Fruit fly (Drosophila melanogaster) whole organism, embryonic: ENCODE data around the gene CG1024.

ENCODE experiments used
- Adf1 ChIP-seq: fragments of 200-800 bp; sonication (Bioruptor generic); IDR thresholded peaks from 2 replicates; pipeline ENCODE4 v1.3.6; 2022; ENCODE audit warnings: missing biosample characterization, missing genetic modification characterization
- Antp ChIP-seq: fragments of 200-800 bp; sonication (Bioruptor generic); optimal IDR thresholded peaks from 3 replicates; lab custom pipeline; 2016; ENCODE audit warnings: missing biosample characterization, missing genetic modification characterization
- Atf-2 ChIP-seq: fragments of 200-800 bp; sonication (Bioruptor generic); optimal IDR thresholded peaks from 2 replicates; lab custom pipeline; 2016; ENCODE audit warnings: missing biosample characterization, missing genetic modification characterization
- Atf3 ChIP-seq: fragments of 200-800 bp; sonication (Bioruptor generic); optimal IDR thresholded peaks from 3 replicates; lab custom pipeline; 2016; ENCODE audit warnings: missing biosample characterization, missing genetic modification characterization
- B-H2 ChIP-seq: fragments of 200-800 bp; sonication (Bioruptor generic); optimal IDR thresholded peaks from 2 replicates; lab custom pipeline; 2018; ENCODE audit warnings: missing biosample characterization, mild to moderate bottlenecking, missing genetic modification characterization
- CG11093 ChIP-seq: fragments of 200-800 bp; sonication (Bioruptor generic); IDR thresholded peaks from 3 replicates; pipeline ENCODE4 v1.3.6; 2022; ENCODE audit warnings: missing biosample characterization, missing genetic modification characterization
- CG12236 ChIP-seq: fragments of 200-800 bp; sonication (Bioruptor generic); optimal IDR thresholded peaks from 2 replicates; lab custom pipeline; 2016; ENCODE audit warnings: missing biosample characterization, missing genetic modification characterization
- CG12299 ChIP-seq: fragments of 200-800 bp; sonication (Bioruptor generic); optimal IDR thresholded peaks from 2 replicates; lab custom pipeline; 2018; ENCODE audit warnings: missing biosample characterization, mild to moderate bottlenecking, missing genetic modification characterization
- CG12391 ChIP-seq: fragments of 200-800 bp; sonication (Bioruptor generic); optimal IDR thresholded peaks from 3 replicates; lab custom pipeline; 2018; ENCODE audit warnings: missing biosample characterization, mild to moderate bottlenecking, missing genetic modification characterization, moderate library complexity
- CG13624 ChIP-seq: fragments of 200-800 bp; sonication (Bioruptor generic); optimal IDR thresholded peaks from 2 replicates; lab custom pipeline; 2016; ENCODE audit warnings: missing biosample characterization, missing genetic modification characterization
- CG14965 ChIP-seq: fragments of 200-800 bp; sonication (Bioruptor generic); optimal IDR thresholded peaks from 2 replicates; lab custom pipeline; 2016; ENCODE audit warnings: missing biosample characterization, missing genetic modification characterization, borderline replicate concordance
- CG15514 ChIP-seq: fragments of 200-800 bp; sonication (Bioruptor generic); optimal IDR thresholded peaks from 3 replicates; lab custom pipeline; 2017; ENCODE audit warnings: missing biosample characterization, missing genetic modification characterization, mild to moderate bottlenecking, moderate library complexity, missing genetic modification reagents
- CG15696 ChIP-seq: fragments of 200-800 bp; sonication (Bioruptor generic); optimal IDR thresholded peaks from 2 replicates; lab custom pipeline; 2019; ENCODE audit warnings: missing biosample characterization, mild to moderate bottlenecking, missing genetic modification characterization, moderate library complexity
- CG2678 ChIP-seq: fragments of 200-800 bp; sonication (Bioruptor generic); optimal IDR thresholded peaks from 3 replicates; lab custom pipeline; 2019; ENCODE audit warnings: missing biosample characterization, mild to moderate bottlenecking, missing genetic modification characterization, moderate library complexity
- CG3163 ChIP-seq: fragments of 200-800 bp; sonication (Bioruptor generic); optimal IDR thresholded peaks from 3 replicates; lab custom pipeline; 2016; ENCODE audit warnings: missing biosample characterization, missing genetic modification characterization
- CG34376 ChIP-seq: fragments of 200-800 bp; sonication (Bioruptor generic); optimal IDR thresholded peaks from 2 replicates; lab custom pipeline; 2018; ENCODE audit warnings: missing biosample characterization, mild to moderate bottlenecking, missing genetic modification characterization
- CG34422 ChIP-seq: fragments of 200-800 bp; sonication (Bioruptor generic); IDR thresholded peaks from 3 replicates; pipeline ENCODE4 v1.3.6; 2022; ENCODE audit warnings: missing biosample characterization, missing genetic modification characterization
- CG7372 ChIP-seq: fragments of 200-800 bp; sonication (Bioruptor generic); IDR thresholded peaks from 2 replicates; pipeline ENCODE4 v1.3.6; 2022; ENCODE audit warnings: missing biosample characterization, missing genetic modification characterization
- CG9215 ChIP-seq: fragments of 200-800 bp; sonication (Bioruptor generic); IDR thresholded peaks from 2 replicates; pipeline ENCODE4 v1.3.6; 2022; ENCODE audit warnings: missing biosample characterization, missing genetic modification characterization
- CG9437 ChIP-seq: fragments of 200-800 bp; sonication (Bioruptor generic); optimal IDR thresholded peaks from 2 replicates; lab custom pipeline; 2018; ENCODE audit warnings: missing biosample characterization, mild to moderate bottlenecking, missing genetic modification characterization
- CG9609 ChIP-seq: fragments of 200-800 bp; sonication (Bioruptor generic); optimal IDR thresholded peaks from 3 replicates; lab custom pipeline; 2016; ENCODE audit warnings: missing biosample characterization, missing genetic modification characterization
- Camta ChIP-seq: fragments of 200-800 bp; sonication (Bioruptor generic); optimal IDR thresholded peaks from 2 replicates; lab custom pipeline; 2016; ENCODE audit warnings: missing biosample characterization, missing genetic modification characterization
- CoRest ChIP-seq: fragments of 200-800 bp; sonication (Bioruptor generic); optimal IDR thresholded peaks from 3 replicates; lab custom pipeline; 2018; ENCODE audit warnings: missing biosample characterization, mild to moderate bottlenecking, missing genetic modification characterization, moderate library complexity
- Dip3 ChIP-seq: fragments of 200-800 bp; sonication (Bioruptor generic); optimal IDR thresholded peaks from 3 replicates; lab custom pipeline; 2016; ENCODE audit warnings: missing biosample characterization, missing genetic modification characterization
- Dll ChIP-seq: fragments of 200-800 bp; sonication (Bioruptor generic); IDR thresholded peaks from 4 replicates; pipeline ENCODE4 v1.3.6; 2022; ENCODE audit warnings: missing biosample characterization, missing genetic modification characterization; ENCODE audit not compliant: partially characterized antibody
- E2f2 ChIP-seq: fragments of 200-800 bp; sonication (Bioruptor generic); IDR thresholded peaks from 2 replicates; pipeline ENCODE4 v1.3.6; 2022; ENCODE audit warnings: missing biosample characterization, missing genetic modification characterization
- H15 ChIP-seq: fragments of 200-800 bp; sonication (Bioruptor generic); IDR thresholded peaks from 3 replicates; pipeline ENCODE4 v1.3.6; 2022; ENCODE audit warnings: missing biosample characterization, missing genetic modification characterization
- HLH3B ChIP-seq: fragments of 200-800 bp; sonication (Bioruptor generic); IDR thresholded peaks from 2 replicates; pipeline ENCODE4 v1.3.6; 2022; ENCODE audit warnings: missing biosample characterization, missing genetic modification characterization
- HLH54F ChIP-seq: fragments of 200-800 bp; sonication (Bioruptor generic); optimal IDR thresholded peaks from 3 replicates; lab custom pipeline; 2016; ENCODE audit warnings: missing biosample characterization, missing genetic modification characterization
- HmgZ ChIP-seq: fragments of 200-800 bp; sonication (Bioruptor generic); optimal IDR thresholded peaks from 2 replicates; lab custom pipeline; 2018; ENCODE audit warnings: missing biosample characterization, mild to moderate bottlenecking, missing genetic modification characterization
- Hmr ChIP-seq: fragments of 200-800 bp; sonication (Bioruptor generic); optimal IDR thresholded peaks from 3 replicates; lab custom pipeline; 2017; ENCODE audit warnings: mild to moderate bottlenecking, missing biosample characterization, missing genetic modification reagents, missing genetic modification characterization
- Mes4 ChIP-seq: fragments of 200-800 bp; sonication (Bioruptor generic); optimal IDR thresholded peaks from 2 replicates; lab custom pipeline; 2016; ENCODE audit warnings: missing biosample characterization, missing genetic modification characterization
- Six4 ChIP-seq: fragments of 200-800 bp; sonication (Bioruptor generic); optimal IDR thresholded peaks from 2 replicates; lab custom pipeline; 2016; ENCODE audit warnings: missing biosample characterization, missing genetic modification characterization
- YL-1 ChIP-seq: fragments of 200-800 bp; sonication (Bioruptor generic); optimal IDR thresholded peaks from 3 replicates; lab custom pipeline; 2017; ENCODE audit warnings: missing biosample characterization, mild to moderate bottlenecking, missing genetic modification characterization
- az2 ChIP-seq: fragments of 200-800 bp; sonication (Bioruptor generic); optimal IDR thresholded peaks from 3 replicates; lab custom pipeline; 2016; ENCODE audit warnings: missing biosample characterization, missing genetic modification characterization
- dan ChIP-seq: fragments of 200-800 bp; sonication (Bioruptor generic); IDR thresholded peaks from 2 replicates; pipeline ENCODE4 v1.3.6; 2022; ENCODE audit warnings: missing biosample characterization, missing genetic modification characterization
- danr ChIP-seq: fragments of 200-800 bp; sonication (Bioruptor generic); IDR thresholded peaks from 2 replicates; pipeline ENCODE4 v1.3.6; 2022; ENCODE audit warnings: missing biosample characterization, missing genetic modification characterization
- eyg ChIP-seq: fragments of 200-800 bp; sonication (Bioruptor generic); optimal IDR thresholded peaks from 3 replicates; lab custom pipeline; 2016; ENCODE audit warnings: missing biosample characterization, missing genetic modification characterization
- fd3F ChIP-seq: fragments of 200-800 bp; sonication (Bioruptor generic); optimal IDR thresholded peaks from 2 replicates; lab custom pipeline; 2018; ENCODE audit warnings: missing biosample characterization, mild to moderate bottlenecking, missing genetic modification characterization, moderate library complexity
- gsb ChIP-seq: fragments of 200-800 bp; sonication (Bioruptor generic); IDR thresholded peaks from 2 replicates; pipeline ENCODE4 v1.3.6; 2022; ENCODE audit warnings: missing biosample characterization, missing genetic modification characterization
- oc ChIP-seq: fragments of 200-800 bp; sonication (Bioruptor generic); optimal IDR thresholded peaks from 2 replicates; lab custom pipeline; 2018; ENCODE audit warnings: missing biosample characterization, mild to moderate bottlenecking, missing genetic modification characterization, moderate library complexity
- onecut ChIP-seq: fragments of 200-800 bp; sonication (Bioruptor generic); IDR thresholded peaks from 2 replicates; pipeline ENCODE4 v1.3.6; 2022; ENCODE audit warnings: missing biosample characterization, missing genetic modification characterization
- otp ChIP-seq: fragments of 200-800 bp; sonication (Bioruptor generic); IDR thresholded peaks from 3 replicates; pipeline ENCODE4, ENCODE4 v1.3.6; 2022; ENCODE audit warnings: missing biosample characterization, missing genetic modification characterization
- pho ChIP-seq: fragments of 200-800 bp; sonication (Bioruptor generic); optimal IDR thresholded peaks from 2 replicates; lab custom pipeline; 2016; ENCODE audit warnings: missing biosample characterization, missing genetic modification characterization
- pnt ChIP-seq: fragments of 200-800 bp; sonication (Bioruptor generic); optimal IDR thresholded peaks from 3 replicates; lab custom pipeline; 2016; ENCODE audit warnings: missing biosample characterization, missing genetic modification characterization
- pum ChIP-seq: fragments of 200-800 bp; sonication (Bioruptor generic); optimal IDR thresholded peaks from 2 replicates; lab custom pipeline; 2016; ENCODE audit warnings: missing biosample characterization, missing genetic modification characterization
- sim ChIP-seq: fragments of 200-800 bp; sonication (Bioruptor generic); IDR thresholded peaks from 2 replicates; pipeline ENCODE4 v1.3.6; 2022; ENCODE audit warnings: missing biosample characterization, missing genetic modification characterization
- unc-4 ChIP-seq: fragments of 200-800 bp; sonication (Bioruptor generic); IDR thresholded peaks from 2 replicates; pipeline ENCODE4 v1.3.6; 2022; ENCODE audit warnings: missing biosample characterization, missing genetic modification characterization; ENCODE audit not compliant: partially characterized antibody
- vvl ChIP-seq: fragments of 200-800 bp; sonication (Bioruptor generic); IDR thresholded peaks from 2 replicates; pipeline ENCODE4 v1.3.6; 2022; ENCODE audit warnings: missing biosample characterization, missing genetic modification characterization
- zen ChIP-seq: fragments of 200-800 bp; sonication (Bioruptor generic); optimal IDR thresholded peaks from 3 replicates; lab custom pipeline; 2018; ENCODE audit warnings: missing biosample characterization, mild to moderate bottlenecking, missing genetic modification characterization, moderate library complexity
- zfh1 ChIP-seq: fragments of 200-800 bp; sonication (Bioruptor generic); IDR thresholded peaks from 3 replicates; pipeline ENCODE4 v1.3.6; 2022; ENCODE audit warnings: missing biosample characterization, missing genetic modification characterization

CG1024 gene

dm6 chr3R:6368100-6368499 is 12.0 kb downstream of the CG1024 start, which contains the start of gene CG42724 (continued):
- no peak for TF ChIP-seq CG2678 (tag; lab: Kevin White, UChicago)
- TF ChIP-seq HLH3B (GFP tag; lab: Robert Waterston, UW): peak; percentile 50
- TF ChIP-seq CG12391 (tag; lab: Kevin White, UChicago): no peak
- no peak for TF ChIP-seq zen (tag; lab: Kevin White, UChicago)
- TF ChIP-seq CG9437 (GFP tag; lab: Kevin White, UChicago): no peak
- TF ChIP-seq sim (GFP tag; lab: Robert Waterston, UW): 0 out of 2 replicates have a peak, but pooled peaks have one; percentile 18
- TF ChIP-seq Mes4: peak; percentile 47
- peak; percentile 70 for TF ChIP-seq pnt
- peak; percentile 46; the same call in 1 of the 3 replicates for TF ChIP-seq zfh1 (GFP tag; lab: Robert Waterston, UW)
- no peak for TF ChIP-seq dan (GFP tag; lab: Robert Waterston, UW)
- TF ChIP-seq CG14965 (GFP tag; lab: Kevin White, UChicago): no peak
- TF ChIP-seq pum (GFP tag; lab: Kevin White, UChicago): peak; percentile 71
- peak; percentile 81 for TF ChIP-seq HLH54F
- no peak; the same call in 2 of the 3 replicates for TF ChIP-seq CG11093
- peak; percentile 29; the same call in 1 of the 2 replicates for TF ChIP-seq unc-4 (GFP tag; lab: Robert Waterston, UW)
- TF ChIP-seq vvl (GFP tag; lab: Robert Waterston, UW): no peak; the same call in 1 of the 2 replicates
- TF ChIP-seq Dll (GFP tag; lab: Robert Waterston, UW): no peak; the same call in 2 of the 4 replicates
- TF ChIP-seq oc (tag; lab: Kevin White, UChicago): no peak
- peak; percentile 74 for TF ChIP-seq pho (GFP tag; lab: Kevin White, UChicago)
- TF ChIP-seq YL-1 (GFP tag; lab: Kevin White, UChicago): peak; percentile 64
- TF ChIP-seq fd3F (GFP tag; lab: Kevin White, UChicago): peak; percentile 6
- no peak for TF ChIP-seq Hmr (GFP tag; lab: Kevin White, UChicago)
- peak; percentile 49; the same call in 1 of the 3 replicates for TF ChIP-seq otp (GFP tag; lab: Robert Waterston, UW)
- TF ChIP-seq onecut (GFP tag; lab: Robert Waterston, UW): no peak
- TF ChIP-seq CG7372 (GFP tag; lab: Robert Waterston, UW): peak; percentile 31; the same call in 1 of the 2 replicates
- no peak for TF ChIP-seq Adf1 (GFP tag; lab: Robert Waterston, UW)
- TF ChIP-seq CG34422 (GFP tag; lab: Robert Waterston, UW): peak; percentile 44; the same call in 1 of the 3 replicates
- peak; percentile 78 for TF ChIP-seq Camta
- TF ChIP-seq Six4 (GFP tag; lab: Kevin White, UChicago): peak; percentile 30
- peak; percentile 53 for TF ChIP-seq Atf3 (GFP tag; lab: Kevin White, UChicago)
- peak; percentile 30 for TF ChIP-seq Atf-2
- no peak for TF ChIP-seq CoRest (tag; lab: Kevin White, UChicago)
- TF ChIP-seq HmgZ (tag; lab: Kevin White, UChicago): peak; percentile 59
- TF ChIP-seq Dip3 (GFP tag; lab: Kevin White, UChicago): peak; percentile 72
- peak; percentile 50 for TF ChIP-seq CG12236 (GFP tag; lab: Kevin White, UChicago)
- TF ChIP-seq CG15696 (tag; lab: Kevin White, UChicago): peak; percentile 8
- TF ChIP-seq CG34376 (GFP tag; lab: Kevin White, UChicago): peak; percentile 13
- peak; percentile 47 for TF ChIP-seq az2 (GFP tag; lab: Kevin White, UChicago)
- peak; percentile 29; the same call in 1 of the 2 replicates for TF ChIP-seq E2f2 (GFP tag; lab: Robert Waterston, UW)
- TF ChIP-seq CG9215 (GFP tag; lab: Robert Waterston, UW): 0 out of 2 replicates have a peak, but pooled peaks have one; percentile 43
- no peak for TF ChIP-seq CG15514 (GFP tag; lab: Kevin White, UChicago)
- TF ChIP-seq CG12299 (tag; lab: Kevin White, UChicago): peak; percentile 39
- peak; percentile 43; the same call in 1 of the 2 replicates for TF ChIP-seq gsb
- no peak for TF ChIP-seq B-H2 (GFP tag; lab: Kevin White, UChicago)
- TF ChIP-seq danr (GFP tag; lab: Robert Waterston, UW): 0 out of 2 replicates have a peak, but pooled peaks have one; percentile 33
- TF ChIP-seq CG13624: peak; percentile 83
- peak; percentile 68 for TF ChIP-seq CG9609
- TF ChIP-seq eyg (GFP tag; lab: Kevin White, UChicago): peak; percentile 30
- peak; percentile 60 for TF ChIP-seq CG3163
- peak; percentile 78 for TF ChIP-seq Antp (GFP tag; lab: Kevin White, UChicago)
- TF ChIP-seq H15: peak; percentile 44; the same call in 1 of the 3 replicates
